Fruit fly (Drosophila melanogaster) whole organism, embryonic: ENCODE results near the gene CG6083.

ENCODE experiments used
- CG10274 ChIP-seq: fragments of 200-800 bp; sonication (Bioruptor generic); optimal IDR thresholded peaks from 3 replicates; lab custom pipeline; 2017; ENCODE audit warnings: missing biosample characterization, mild to moderate bottlenecking, missing genetic modification characterization
- CG10366 ChIP-seq: fragments of 200-800 bp; sonication (Bioruptor generic); IDR thresholded peaks from 2 replicates; pipeline ENCODE4 v1.3.6; 2022; ENCODE audit warnings: missing biosample characterization, missing genetic modification characterization
- CG11398 ChIP-seq: fragments of 200-800 bp; sonication (Bioruptor generic); optimal IDR thresholded peaks from 2 replicates; lab custom pipeline; 2016; ENCODE audit warnings: missing biosample characterization, missing genetic modification characterization
- CG11456 ChIP-seq: fragments of 200-800 bp; sonication (Bioruptor generic); IDR thresholded peaks from 3 replicates; pipeline ENCODE4 v1.3.6; 2022; ENCODE audit warnings: missing biosample characterization, missing genetic modification characterization
- CG12104 ChIP-seq: fragments of 200-800 bp; sonication (Bioruptor generic); optimal IDR thresholded peaks from 3 replicates; lab custom pipeline; 2016; ENCODE audit warnings: missing biosample characterization, missing genetic modification characterization
- CG12659 ChIP-seq: fragments of 200-800 bp; sonication (Bioruptor generic); optimal IDR thresholded peaks from 3 replicates; lab custom pipeline; 2017; ENCODE audit warnings: mild to moderate bottlenecking, missing biosample characterization, missing genetic modification reagents, missing genetic modification characterization
- CG12744 ChIP-seq: fragments of 200-800 bp; sonication (Bioruptor generic); optimal IDR thresholded peaks from 2 replicates; lab custom pipeline; 2016; ENCODE audit warnings: missing biosample characterization, missing genetic modification characterization
- CG13296 ChIP-seq: fragments of 200-800 bp; sonication (Bioruptor generic); optimal IDR thresholded peaks from 3 replicates; lab custom pipeline; 2018; ENCODE audit warnings: missing biosample characterization, mild to moderate bottlenecking, missing genetic modification characterization
- CG13624 ChIP-seq: fragments of 200-800 bp; sonication (Bioruptor generic); optimal IDR thresholded peaks from 2 replicates; lab custom pipeline; 2016; ENCODE audit warnings: missing biosample characterization, missing genetic modification characterization
- CG13775 ChIP-seq: fragments of 200-800 bp; sonication (Bioruptor generic); optimal IDR thresholded peaks from 3 replicates; lab custom pipeline; 2017; ENCODE audit warnings: missing biosample characterization, mild to moderate bottlenecking, missing genetic modification characterization
- CG13894 ChIP-seq: fragments of 200-800 bp; sonication (Bioruptor generic); optimal IDR thresholded peaks from 3 replicates; lab custom pipeline; 2018; ENCODE audit warnings: missing biosample characterization, mild to moderate bottlenecking, missing genetic modification characterization, moderate library complexity
- CG14050 ChIP-seq: fragments of 200-800 bp; sonication (Bioruptor generic); IDR thresholded peaks from 3 replicates; pipeline ENCODE4 v1.3.6; 2022; ENCODE audit warnings: missing biosample characterization, missing genetic modification characterization
- CG14860 ChIP-seq: fragments of 200-800 bp; sonication (Bioruptor generic); IDR thresholded peaks from 3 replicates; pipeline ENCODE4 v1.3.6; 2022; ENCODE audit warnings: missing biosample characterization, missing genetic modification characterization; ENCODE audit not compliant: partially characterized antibody
- CG16813 ChIP-seq: fragments of 200-800 bp; sonication (Bioruptor generic); IDR thresholded peaks from 3 replicates; pipeline ENCODE4 v1.3.6; 2022; ENCODE audit warnings: missing biosample characterization, missing genetic modification characterization; ENCODE audit not compliant: partially characterized antibody
- CG17186 ChIP-seq: fragments of 200-800 bp; sonication (Bioruptor generic); optimal IDR thresholded peaks from 3 replicates; lab custom pipeline; 2017; ENCODE audit warnings: missing biosample characterization, missing genetic modification reagents, missing genetic modification characterization
- CG18476 ChIP-seq: fragments of 200-800 bp; sonication (Bioruptor generic); optimal IDR thresholded peaks from 2 replicates; lab custom pipeline; 2016; ENCODE audit warnings: missing biosample characterization, mild to moderate bottlenecking, missing genetic modification characterization
- CG30403 ChIP-seq: fragments of 200-800 bp; sonication (Bioruptor generic); optimal IDR thresholded peaks from 3 replicates; lab custom pipeline; 2016; ENCODE audit warnings: missing biosample characterization, missing genetic modification characterization
- CG31224 ChIP-seq: fragments of 200-800 bp; sonication (Bioruptor generic); IDR thresholded peaks from 2 replicates; pipeline ENCODE4 v1.3.6; 2022; ENCODE audit warnings: missing biosample characterization, missing genetic modification characterization
- CG31388 ChIP-seq: fragments of 200-800 bp; sonication (Bioruptor generic); optimal IDR thresholded peaks from 2 replicates; lab custom pipeline; 2016; ENCODE audit warnings: missing biosample characterization, missing genetic modification characterization
- CG3726 ChIP-seq: fragments of 200-800 bp; sonication (Bioruptor generic); IDR thresholded peaks from 3 replicates; pipeline ENCODE4, ENCODE4 v1.3.6; 2022; ENCODE audit warnings: missing biosample characterization, missing genetic modification characterization
- CG4707 ChIP-seq: fragments of 200-800 bp; sonication (Bioruptor generic); optimal IDR thresholded peaks from 2 replicates; lab custom pipeline; 2018; ENCODE audit warnings: missing biosample characterization, mild to moderate bottlenecking, missing genetic modification characterization, moderate library complexity
- CG6765 ChIP-seq: fragments of 200-800 bp; sonication (Bioruptor generic); optimal IDR thresholded peaks from 3 replicates; lab custom pipeline; 2017; ENCODE audit warnings: missing biosample characterization, mild to moderate bottlenecking, missing genetic modification characterization
- CG6813 ChIP-seq: fragments of 200-800 bp; sonication (Bioruptor generic); optimal IDR thresholded peaks from 2 replicates; lab custom pipeline; 2017; ENCODE audit warnings: missing biosample characterization, missing genetic modification characterization, mild to moderate bottlenecking, moderate library complexity, missing genetic modification reagents
- CG8281 ChIP-seq: fragments of 200-800 bp; sonication (Bioruptor generic); optimal IDR thresholded peaks from 2 replicates; lab custom pipeline; 2018; ENCODE audit warnings: missing biosample characterization, mild to moderate bottlenecking, missing genetic modification characterization, moderate library complexity
- CHES-1-like ChIP-seq: fragments of 200-800 bp; sonication (Bioruptor generic); optimal IDR thresholded peaks from 2 replicates; lab custom pipeline; 2016; ENCODE audit warnings: missing biosample characterization, missing genetic modification characterization
- Dip2 ChIP-seq: fragments of 200-800 bp; sonication (Bioruptor generic); IDR thresholded peaks from 2 replicates; pipeline ENCODE4 v1.3.6; 2022; ENCODE audit warnings: missing biosample characterization, missing genetic modification characterization
- Elba2 ChIP-seq: fragments of 200-800 bp; sonication (Bioruptor generic); optimal IDR thresholded peaks from 3 replicates; lab custom pipeline; 2016; ENCODE audit warnings: missing biosample characterization, missing genetic modification characterization
- Mad ChIP-seq: fragments of 200-800 bp; sonication (Bioruptor generic); optimal IDR thresholded peaks from 2 replicates; lab custom pipeline; 2016; ENCODE audit warnings: missing biosample characterization, missing genetic modification characterization
- NFAT ChIP-seq: fragments of 200-800 bp; sonication (Bioruptor generic); IDR thresholded peaks from 2 replicates; pipeline ENCODE4 v1.3.6; 2022; ENCODE audit warnings: missing biosample characterization, missing genetic modification characterization
- Nf-YC ChIP-seq: fragments of 200-800 bp; optimal IDR thresholded peaks from 3 replicates; lab custom pipeline; 2019; ENCODE audit warnings: missing biosample characterization, mild to moderate bottlenecking, missing genetic modification characterization, moderate library complexity
- Xbp1 ChIP-seq: fragments of 200-800 bp; sonication (Bioruptor generic); optimal IDR thresholded peaks from 3 replicates; lab custom pipeline; 2016; ENCODE audit warnings: missing biosample characterization, mild to moderate bottlenecking, missing genetic modification characterization
- YL-1 ChIP-seq: fragments of 200-800 bp; sonication (Bioruptor generic); optimal IDR thresholded peaks from 3 replicates; lab custom pipeline; 2017; ENCODE audit warnings: missing biosample characterization, mild to moderate bottlenecking, missing genetic modification characterization
- ato ChIP-seq: fragments of 200-800 bp; sonication (Bioruptor generic); IDR thresholded peaks from 2 replicates; pipeline ENCODE4 v1.3.6; 2022; ENCODE audit warnings: missing biosample characterization, missing genetic modification characterization; ENCODE audit not compliant: partially characterized antibody
- caup ChIP-seq: fragments of 200-800 bp; sonication (Bioruptor generic); optimal IDR thresholded peaks from 3 replicates; lab custom pipeline; 2017; ENCODE audit warnings: missing biosample characterization, mild to moderate bottlenecking, missing genetic modification characterization, moderate library complexity; ENCODE audit not compliant: severe bottlenecking
- crc ChIP-seq: fragments of 200-800 bp; sonication (Bioruptor generic); optimal IDR thresholded peaks from 2 replicates; lab custom pipeline; 2016; ENCODE audit warnings: missing biosample characterization, missing genetic modification characterization
- crol ChIP-seq: fragments of 200-800 bp; sonication (Bioruptor generic); IDR thresholded peaks from 2 replicates; pipeline ENCODE4 v1.3.6; 2022; ENCODE audit warnings: missing biosample characterization, missing genetic modification characterization
- dmrt11E ChIP-seq: fragments of 200-800 bp; sonication (Bioruptor generic); optimal IDR thresholded peaks from 3 replicates; lab custom pipeline; 2018; ENCODE audit warnings: missing biosample characterization, mild to moderate bottlenecking, missing genetic modification characterization, moderate library complexity
- eyg ChIP-seq: fragments of 200-800 bp; sonication (Bioruptor generic); optimal IDR thresholded peaks from 3 replicates; lab custom pipeline; 2016; ENCODE audit warnings: missing biosample characterization, missing genetic modification characterization
- gce ChIP-seq: fragments of 200-800 bp; sonication (Bioruptor generic); IDR thresholded peaks from 3 replicates; pipeline ENCODE4 v1.3.6; 2022; ENCODE audit warnings: missing biosample characterization, missing genetic modification characterization
- ham ChIP-seq: fragments of 200-800 bp; sonication (Bioruptor generic); IDR thresholded peaks from 2 replicates; pipeline ENCODE4 v1.3.6; 2022; ENCODE audit warnings: missing biosample characterization, missing genetic modification characterization
- hth ChIP-seq: fragments of >200 bp; optimal IDR thresholded peaks from 2 replicates; lab custom pipeline; 2017; ENCODE audit warnings: inconsistent platforms
- lilli ChIP-seq: fragments of 200-800 bp; sonication (Bioruptor generic); optimal IDR thresholded peaks from 3 replicates; lab custom pipeline; 2016; ENCODE audit warnings: missing biosample characterization, missing genetic modification characterization
- luna ChIP-seq: fragments of 200-800 bp; sonication (Bioruptor generic); optimal IDR thresholded peaks from 2 replicates; lab custom pipeline; 2016; ENCODE audit warnings: missing biosample characterization, missing genetic modification characterization
- nerfin-1 ChIP-seq: fragments of 200-800 bp; sonication (Bioruptor generic); optimal IDR thresholded peaks from 3 replicates; lab custom pipeline; 2019; ENCODE audit warnings: missing biosample characterization, mild to moderate bottlenecking, missing genetic modification characterization, moderate library complexity
- onecut ChIP-seq: fragments of 200-800 bp; sonication (Bioruptor generic); IDR thresholded peaks from 2 replicates; pipeline ENCODE4 v1.3.6; 2022; ENCODE audit warnings: missing biosample characterization, missing genetic modification characterization
- pb ChIP-seq: fragments of 200-800 bp; sonication (Bioruptor generic); optimal IDR thresholded peaks from 3 replicates; lab custom pipeline; 2016; ENCODE audit warnings: missing biosample characterization, missing genetic modification characterization
- pzg ChIP-seq: fragments of 200-800 bp; sonication (Bioruptor generic); optimal IDR thresholded peaks from 3 replicates; lab custom pipeline; 2018; ENCODE audit warnings: missing biosample characterization, mild to moderate bottlenecking, missing genetic modification characterization, moderate library complexity
- rib ChIP-seq: fragments of 200-800 bp; sonication (Bioruptor generic); IDR thresholded peaks from 2 replicates; pipeline ENCODE4 v1.3.6; 2022; ENCODE audit warnings: missing biosample characterization, missing genetic modification characterization
- schlank ChIP-seq: fragments of 200-800 bp; sonication (Bioruptor generic); optimal IDR thresholded peaks from 2 replicates; lab custom pipeline; 2018; ENCODE audit warnings: missing biosample characterization, mild to moderate bottlenecking, missing genetic modification characterization
- vfl ChIP-seq: fragments of 200-800 bp; sonication (Bioruptor generic); optimal IDR thresholded peaks from 2 replicates; lab custom pipeline; 2016; ENCODE audit warnings: missing biosample characterization, missing genetic modification characterization
- zf30C ChIP-seq: fragments of 200-800 bp; sonication (Bioruptor generic); optimal IDR thresholded peaks from 3 replicates; lab custom pipeline; 2018; ENCODE audit warnings: missing biosample characterization, mild to moderate bottlenecking, missing genetic modification characterization

The CG6083 gene

DNA sequence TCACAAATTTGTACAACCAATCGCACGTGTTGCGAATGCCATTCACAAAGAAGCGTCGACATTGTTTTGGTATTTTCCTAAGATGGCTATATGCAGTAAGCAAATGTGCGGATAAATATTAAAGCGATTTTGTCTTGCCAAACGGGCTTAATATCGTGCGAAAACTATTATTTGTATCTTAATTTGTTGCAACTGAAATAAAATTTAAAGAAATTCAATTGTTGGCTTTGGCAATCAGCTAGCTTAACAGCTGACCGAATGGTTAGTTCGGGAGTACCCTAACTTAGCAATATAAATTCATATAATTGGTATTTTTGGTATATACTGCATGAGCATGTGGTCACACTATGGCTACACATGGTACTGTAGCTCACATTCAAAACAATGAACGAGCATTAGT is 22.5 kb upstream of the CG6083 start, which contains the start of the genes RIOK1 and Polr3H (continued):
- TF ChIP-seq luna (GFP tag; lab: Kevin White, UChicago) (no peak), CG13624 (peak; percentile 80), CG13775 (peak; percentile 82), CG6765 (no peak), crol (no peak), lilli (GFP tag; lab: Kevin White, UChicago) (peak; percentile 85), NFAT (GFP tag; lab: Robert Waterston, UW) (peak; percentile 40; the same call in 1 of the 2 replicates), CG10274 (GFP tag; lab: Kevin White, UChicago) (no peak), gce (no peak), CG8281 (no peak), CG30403 (GFP tag; lab: Kevin White, UChicago) (peak; percentile 66), rib (GFP tag; lab: Robert Waterston, UW) (0 out of 2 replicates have a peak, but pooled peaks have one; percentile 40), CG31224 (GFP tag; lab: Robert Waterston, UW) (no peak), Xbp1 (GFP tag; lab: Kevin White, UChicago) (peak; percentile 79), Elba2 (GFP tag; lab: Kevin White, UChicago) (peak; percentile 30), eyg (GFP tag; lab: Kevin White, UChicago) (peak; percentile 18), YL-1 (GFP tag; lab: Kevin White, UChicago) (peak; percentile 81), CG4707 (GFP tag; lab: Kevin White, UChicago) (no peak), vfl (GFP tag; lab: Kevin White, UChicago) (peak; percentile 59), CG17186 (peak; percentile 43), pb (GFP tag; lab: Kevin White, UChicago) (no peak), CG16813 (GFP tag; lab: Robert Waterston, UW) (no peak), CG11398 (GFP tag; lab: Kevin White, UChicago) (peak; percentile 14), CG12104 (GFP tag; lab: Kevin White, UChicago) (no peak), CG31388 (GFP tag; lab: Kevin White, UChicago) (peak; percentile 54), CG3726 (no peak), CG12659 (GFP tag; lab: Kevin White, UChicago) (peak; percentile 72), CG10366 (GFP tag; lab: Robert Waterston, UW) (peak; percentile 67), CG11456 (GFP tag; lab: Robert Waterston, UW) (peak; percentile 55; the same call in 1 of the 3 replicates), CG14050 (GFP tag; lab: Robert Waterston, UW) (peak; percentile 38; the same call in 1 of the 3 replicates), CG12744 (GFP tag; lab: Kevin White, UChicago) (no peak), caup (no peak), onecut (GFP tag; lab: Robert Waterston, UW) (no peak), crc (GFP tag; lab: Kevin White, UChicago) (peak; percentile 70), Nf-YC (tag; lab: Kevin White, UChicago) (no peak), CG13296 (GFP tag; lab: Kevin White, UChicago) (no peak), Mad (GFP tag; lab: Kevin White, UChicago) (peak; percentile 67), ato (GFP tag; lab: Robert Waterston, UW) (no peak), CG18476 (peak; percentile 72), CG14860 (no peak), nerfin-1 (tag; lab: Kevin White, UChicago) (no peak), zf30C (GFP tag; lab: Kevin White, UChicago) (no peak), Dip2 (GFP tag; lab: Robert Waterston, UW) (no peak), CHES-1-like (GFP tag; lab: Kevin White, UChicago) (peak; percentile 68), CG6813 (no peak), CG13894 (tag; lab: Kevin White, UChicago) (no peak), ham (no peak), dmrt11E (tag; lab: Kevin White, UChicago) (peak; percentile 46), hth (lab: Kevin White, UChicago) (no peak), schlank (tag; lab: Kevin White, UChicago) (no peak), pzg (GFP tag; lab: Kevin White, UChicago) (peak; percentile 75)
